Worm (Caenorhabditis elegans): ENCODE measurements around the gene dim-1.

The dim-1 gene

ce11 chrX:8019665-8020064, 38.4 kb downstream of the dim-1 start (continued):
- peak; percentile 85 for TF ChIP-seq somi-1 (GFP tag; optimal IDR thresholded peaks at IDR 0.05)
- TF ChIP-seq ama-1 (optimal IDR thresholded peaks at IDR 0.05): no peak
- peak in 1 of 2 experiments; percentile 7 for TF ChIP-seq ama-1 (GFP tag; optimal IDR thresholded peaks at IDR 0.05)
- TF ChIP-seq F22D6.2 (tag; optimal IDR thresholded peaks at IDR 0.05): no peak
- no peak for TF ChIP-seq unc-62 (GFP tag; optimal IDR thresholded peaks at IDR 0.05)
- TF ChIP-seq F49E8.2 (tag; optimal IDR thresholded peaks at IDR 0.05; ENCODE audit: insufficient read depth): no peak
- no peak for TF ChIP-seq madf-3 (GFP tag; IDR thresholded peaks at IDR 0.05)
- TF ChIP-seq bed-2 (GFP tag; IDR thresholded peaks at IDR 0.05): no peak
- no peak for TF ChIP-seq F10E7.11 (tag; optimal IDR thresholded peaks at IDR 0.05)
- TF ChIP-seq sptf-2 (GFP tag; optimal IDR thresholded peaks at IDR 0.05): no peak
- no peak for TF ChIP-seq lsl-1 (GFP tag; optimal IDR thresholded peaks at IDR 0.05)
- peak; percentile 56; the same call in 1 of the 2 replicates for TF ChIP-seq C17E4.6 (GFP tag; IDR thresholded peaks at IDR 0.05)
- TF ChIP-seq die-1 (tag; optimal IDR thresholded peaks at IDR 0.05): no peak
- peak; percentile 63 for TF ChIP-seq repo-1 (tag; optimal IDR thresholded peaks at IDR 0.05)
- peak; percentile 61 for TF ChIP-seq lin-54 (GFP tag; optimal IDR thresholded peaks at IDR 0.05)
- no peak for TF ChIP-seq cebp-2 (GFP tag; IDR thresholded peaks at IDR 0.05)
- peak; percentile 74 for TF ChIP-seq ztf-22 (GFP tag; optimal IDR thresholded peaks at IDR 0.05)
- peak; percentile 60 for TF ChIP-seq gei-17 (GFP tag; optimal IDR thresholded peaks at IDR 0.05)
- peak; percentile 45 for TF ChIP-seq tlf-1 (GFP tag; optimal IDR thresholded peaks at IDR 0.05)
- peak; percentile 83 for TF ChIP-seq egrh-3 (GFP tag; IDR thresholded peaks at IDR 0.05)
- TF ChIP-seq ccch-3 (GFP tag; optimal IDR thresholded peaks at IDR 0.05): no peak
- peak; percentile 56; the same call in 1 of the 2 replicates for TF ChIP-seq Y53G8AR.9 (GFP tag; conservative IDR thresholded peaks at IDR 0.05)
- TF ChIP-seq egl-18 (GFP tag; IDR thresholded peaks at IDR 0.05): no peak
- TF ChIP-seq hmg-1.2 (GFP tag; IDR thresholded peaks at IDR 0.05): peak; percentile 76
- peak; percentile 41; the same call in 1 of the 2 replicates for TF ChIP-seq madf-6 (GFP tag; IDR thresholded peaks at IDR 0.05)
- TF ChIP-seq lin-35 (GFP tag; optimal IDR thresholded peaks at IDR 0.05): peak in 1 of 3 experiments; percentile 76
- peak; percentile 58 for TF ChIP-seq ZK185.1 (tag; optimal IDR thresholded peaks at IDR 0.05; ENCODE audit: poor library complexity, severe bottlenecking)
- no peak for TF ChIP-seq pha-4 (tag; optimal IDR thresholded peaks at IDR 0.05)
- peak; percentile 25 for TF ChIP-seq nhr-90 (tag; optimal IDR thresholded peaks at IDR 0.05)
- peak; percentile 30 for TF ChIP-seq zim-3 (tag; optimal IDR thresholded peaks at IDR 0.05)
- peak; percentile 79; the same call in 1 of the 2 replicates for TF ChIP-seq C06A6.2 (GFP tag; conservative IDR thresholded peaks at IDR 0.05)
- no peak for TF ChIP-seq T07F8.4 (tag; optimal IDR thresholded peaks at IDR 0.05)
- TF ChIP-seq hsf-1 (GFP tag; IDR thresholded peaks at IDR 0.05): peak; percentile 52; the same call in 1 of the 2 replicates
- TF ChIP-seq D2030.7 (GFP tag; IDR thresholded peaks at IDR 0.05): no peak
- peak; percentile 56 for TF ChIP-seq ekl-4 (GFP tag; IDR thresholded peaks at IDR 0.05)
- 0 out of 2 replicates have a peak, but pooled peaks have one; percentile 44 for TF ChIP-seq Y56A3A.18 (GFP tag; IDR thresholded peaks at IDR 0.05)
- no peak for TF ChIP-seq sdz-38 (tag; optimal IDR thresholded peaks at IDR 0.05)
- no peak for TF ChIP-seq snpc-1.3 (tag; optimal IDR thresholded peaks at IDR 0.05; ENCODE audit: insufficient read depth)
- TF ChIP-seq F39B2.1 (GFP tag; IDR thresholded peaks at IDR 0.05): no peak
- no peak for TF ChIP-seq nhr-27 (tag; optimal IDR thresholded peaks at IDR 0.05)
- TF ChIP-seq attf-6 (GFP tag; IDR thresholded peaks at IDR 0.05): 0 out of 2 replicates have a peak, but pooled peaks have one; percentile 43
- no peak for TF ChIP-seq ceh-40 (GFP tag; IDR thresholded peaks at IDR 0.05)
- TF ChIP-seq chd-7 (tag; optimal IDR thresholded peaks at IDR 0.05): peak; percentile 88
- TF ChIP-seq him-1 (tag; optimal IDR thresholded peaks at IDR 0.05): no peak
- no peak for TF ChIP-seq lin-26 (GFP tag; IDR thresholded peaks at IDR 0.05)
- TF ChIP-seq let-526 (GFP tag; IDR thresholded peaks at IDR 0.05): peak; percentile 86
- peak; percentile 43; the same call in 1 of the 2 replicates for TF ChIP-seq rcor-1 (GFP tag; IDR thresholded peaks at IDR 0.05)
- no peak for TF ChIP-seq hlh-12 (tag; optimal IDR thresholded peaks at IDR 0.05)
- TF ChIP-seq F57A8.1 (GFP tag; optimal IDR thresholded peaks at IDR 0.05): no peak
